Fruit fly (Drosophila melanogaster): ENCODE measurements around the gene Sras.
A peak's percentile ranks its signal among the peaks of the same experiment; 100 is the strongest.

The Sras gene

dm6 chr3L:5577250-5578138, 13.9 kb downstream of the Sras start, which contains the start of gene Msr-110 (continued):
- TF ChIP-seq Pdp1 (GFP tag; optimal IDR thresholded peaks at IDR 0.05) (peak; percentile 73 to 77), Sry-β (GFP tag; optimal IDR thresholded peaks at IDR 0.05) (peak; percentile 6), CG11247 (GFP tag; IDR thresholded peaks at IDR 0.05) (peak; percentile 88), CG31441 (GFP tag; IDR thresholded peaks at IDR 0.05) (peak; percentile 92), Hr3 (GFP tag; optimal IDR thresholded peaks at IDR 0.05) (peak; percentile 84), ftz-f1 (GFP tag; optimal IDR thresholded peaks at IDR 0.05) (no peak), amos (GFP tag; IDR thresholded peaks at IDR 0.05; ENCODE audit: partially characterized antibody) (no peak), Lhr (GFP tag; optimal IDR thresholded peaks at IDR 0.05) (peak; percentile 41), wdn (GFP tag; IDR thresholded peaks at IDR 0.05) (peak; percentile 64; the same call in 1 of the 2 replicates), br (optimal IDR thresholded peaks at IDR 0.05) (no peak), CG2120 (GFP tag; optimal IDR thresholded peaks at IDR 0.05) (peak; percentile 89), CG1602 (GFP tag; optimal IDR thresholded peaks at IDR 0.05) (peak; percentile 68), CG6272 (GFP tag; IDR thresholded peaks at IDR 0.05) (peak; percentile 81), CG31365 (tag; optimal IDR thresholded peaks at IDR 0.05) (peak; percentile 56), CG10267 (tag; optimal IDR thresholded peaks at IDR 0.05) (peak; percentile 75), CG9727 (GFP tag; optimal IDR thresholded peaks at IDR 0.05) (peak; percentile 77), CG1233 (GFP tag; optimal IDR thresholded peaks at IDR 0.05) (peak; percentile 86), mld (GFP tag; IDR thresholded peaks at IDR 0.05; ENCODE audit: partially characterized antibody) (no peak), pum (GFP tag; optimal IDR thresholded peaks at IDR 0.05) (peak; percentile 74), Dbx (GFP tag; IDR thresholded peaks at IDR 0.05) (peak; percentile 94), emc (GFP tag; optimal IDR thresholded peaks at IDR 0.05) (peak; percentile 68), CG8359 (GFP tag; optimal IDR thresholded peaks at IDR 0.05; ENCODE audit: borderline replicate concordance) (peak; percentile 39), CG10959 (GFP tag; IDR thresholded peaks at IDR 0.05) (0 out of 2 replicates have a peak, but pooled peaks have one; percentile 39), CG9797 (GFP tag; optimal IDR thresholded peaks at IDR 0.05) (no peak), Mrtf (GFP tag; IDR thresholded peaks at IDR 0.05) (peak; percentile 84), Nf-YC (tag; optimal IDR thresholded peaks at IDR 0.05) (peak; percentile 86), sisA (GFP tag; IDR thresholded peaks at IDR 0.05) (peak; percentile 87), bsh (GFP tag; optimal IDR thresholded peaks at IDR 0.05) (peak; percentile 87 to 96), shn (GFP tag; optimal IDR thresholded peaks at IDR 0.05) (peak; percentile 79), pita (GFP tag; optimal IDR thresholded peaks at IDR 0.05) (no peak), wor (GFP tag; IDR thresholded peaks at IDR 0.05) (peak; percentile 88), HLH3B (GFP tag; IDR thresholded peaks at IDR 0.05) (peak; percentile 88), ham (GFP tag; IDR thresholded peaks at IDR 0.05) (peak; percentile 36), CG3847 (GFP tag; IDR thresholded peaks at IDR 0.05) (peak; percentile 85), CG15011 (GFP tag; optimal IDR thresholded peaks at IDR 0.05) (peak; percentile 78), grau (tag; optimal IDR thresholded peaks at IDR 0.05) (peak; percentile 98), lola (GFP tag; optimal IDR thresholded peaks at IDR 0.05) (peak in 1 of 3 experiments; percentile 41), hbn (GFP tag; IDR thresholded peaks at IDR 0.05; ENCODE audit: partially characterized antibody) (no peak), CG18764 (GFP tag; optimal IDR thresholded peaks at IDR 0.05) (peak; percentile 71), zen2 (GFP tag; IDR thresholded peaks at IDR 0.05; ENCODE audit: partially characterized antibody) (no peak), CG2889 (GFP tag; IDR thresholded peaks at IDR 0.05) (peak; percentile 64), sr (GFP tag; IDR thresholded peaks at IDR 0.05) (peak; percentile 24; the same call in 1 of the 3 replicates), CG5245 (GFP tag; optimal IDR thresholded peaks at IDR 0.05) (peak; percentile 67), CG42726 (GFP tag; IDR thresholded peaks at IDR 0.05; ENCODE audit: partially characterized antibody) (peak; percentile 52; the same call in 1 of the 2 replicates), peb (GFP tag; IDR thresholded peaks at IDR 0.05) (peak; percentile 76), vfl (GFP tag; optimal IDR thresholded peaks at IDR 0.05) (peak; percentile 39), NFAT (GFP tag; IDR thresholded peaks at IDR 0.05) (peak; percentile 88), Usf (GFP tag; optimal IDR thresholded peaks at IDR 0.05) (peak; percentile 58)
